Fruit fly (Drosophila melanogaster) whole organism, wandering third instar larva: ENCODE results near the gene png.
A peak's percentile ranks its signal among the peaks of the same experiment; 100 is the strongest.

Experiments used
- Abd-B ChIP-seq: fragments of >200 bp; optimal IDR thresholded peaks from 2 replicates; lab custom pipeline; 2017; ENCODE audit warnings: missing biosample characterization, missing genetic modification characterization
- Hnf4 ChIP-seq: fragments of 200-800 bp; sonication (Bioruptor generic); optimal IDR thresholded peaks from 2 replicates; lab custom pipeline; 2016; ENCODE audit warnings: missing biosample characterization, mild to moderate bottlenecking, missing genetic modification characterization
- Hr78 ChIP-seq: fragments of >200 bp; optimal IDR thresholded peaks from 2 replicates; lab custom pipeline; 2017; ENCODE audit warnings: missing biosample characterization, missing genetic modification characterization
- Rel ChIP-seq, 2 experiments: fragments of 200-800 bp; sonication (Bioruptor generic) in 1 of 2; optimal IDR thresholded peaks; 2 replicates in 1 of 2; 3 replicates in 1 of 2; lab custom pipeline; 2016 to 2019; ENCODE audit warnings: mild to moderate bottlenecking in 2 of 2, missing biosample characterization in 2 of 2, missing genetic modification characterization in 2 of 2, moderate library complexity in 1 of 2
- pan ChIP-seq: fragments of >200 bp; optimal IDR thresholded peaks from 2 replicates; lab custom pipeline; 2017
- rgr ChIP-seq: fragments of 200-800 bp; sonication (Bioruptor generic); optimal IDR thresholded peaks from 3 replicates; lab custom pipeline; 2016; ENCODE audit warnings: missing biosample characterization, mild to moderate bottlenecking, missing genetic modification characterization
- sv ChIP-seq: fragments of 200-800 bp; sonication (Bioruptor generic); optimal IDR thresholded peaks from 3 replicates; lab custom pipeline; 2016; ENCODE audit warnings: missing biosample characterization, missing genetic modification characterization

dm6 chrX:1392875-1393274 lies 35.5 kb upstream of the png start, which contains the start of gene Rilpl:
- TF ChIP-seq Hr78 (GFP tag; lab: Kevin White, UChicago) (no peak), Hnf4 (no peak), sv (no peak), Rel (GFP tag; optimal IDR thresholded peaks at IDR 0.05; lab: Kevin White, UChicago) (no peak), Rel (tag; optimal IDR thresholded peaks at IDR 0.05; lab: Kevin White, UChicago) (peak; percentile 48), pan (lab: Kevin White, UChicago) (no peak), rgr (peak; percentile 50), Abd-B (GFP tag; lab: Kevin White, UChicago) (no peak)
